Worm (Caenorhabditis elegans) whole organism, midembryonic: ENCODE data around the gene srx-84.
A peak's percentile ranks its signal among the peaks of the same experiment; 100 is the strongest.

ENCODE experiments used
- T22C8.4 ChIP-seq: fragments of 200-800 bp; sonication (Bioruptor generic); IDR thresholded peaks from 2 replicates; pipeline ENCODE4 v1.3.6; 2022; ENCODE audit warnings: missing genetic modification characterization, missing compliant biosample characterization
- cog-1 ChIP-seq: sonication (generic microtip); optimal IDR thresholded peaks from 2 replicates; lab custom pipeline; 2016; ENCODE audit warnings: missing genetic modification characterization, missing compliant biosample characterization
- flt-1 ChIP-seq: fragments of 200-800 bp; sonication (Bioruptor generic); IDR thresholded peaks from 2 replicates; pipeline ENCODE4 v1.3.6; 2022; ENCODE audit warnings: missing genetic modification characterization, missing compliant biosample characterization
- klf-2 ChIP-seq: fragments of 200-800 bp; sonication (Bioruptor generic); conservative IDR thresholded peaks from 2 replicates; pipeline ENCODE4 v1.3.6; 2022; ENCODE audit warnings: missing genetic modification reagents, missing genetic modification characterization, missing compliant biosample characterization
- med-1 ChIP-seq: sonication (generic microtip); optimal IDR thresholded peaks from 2 replicates; lab custom pipeline; 2017; ENCODE audit warnings: missing genetic modification characterization, mild to moderate bottlenecking, missing compliant biosample characterization, antibody characterized with exemption, missing genetic modification reagents; ENCODE audit not compliant: insufficient read depth
- ref-1 ChIP-seq: fragments of 200-800 bp; sonication (Bioruptor generic); conservative IDR thresholded peaks from 2 replicates; pipeline ENCODE4 v1.3.6; 2022; ENCODE audit warnings: missing genetic modification reagents, missing genetic modification characterization, missing compliant biosample characterization
- tab-1 ChIP-seq: fragments of 200-800 bp; sonication (Bioruptor generic); IDR thresholded peaks from 2 replicates; pipeline ENCODE4 v1.3.6; 2022; ENCODE audit warnings: missing genetic modification characterization, missing compliant biosample characterization
- ztf-23 ChIP-seq: fragments of 200-800 bp; sonication (Bioruptor generic); IDR thresholded peaks from 2 replicates; pipeline ENCODE4 v1.3.6; 2022; ENCODE audit warnings: missing genetic modification reagents, missing genetic modification characterization, missing compliant biosample characterization
- ztf-29 ChIP-seq: fragments of 200-800 bp; sonication (Bioruptor generic); IDR thresholded peaks from 2 replicates; pipeline ENCODE4 v1.3.6; 2022; ENCODE audit warnings: missing genetic modification reagents, missing genetic modification characterization, missing compliant biosample characterization

Gene srx-84

ce11 chrV:11610481-11610880 lies 11.6 kb downstream of the srx-84 start, which contains the start of gene sas-5:
sas-5 (plus strand) TSS chrV:11610737.
- peak; percentile 92 for TF ChIP-seq med-1 (GFP tag; lab: Kevin White, UChicago)
- TF ChIP-seq tab-1 (GFP tag; lab: Robert Waterston, UW): peak; percentile 86
- TF ChIP-seq flt-1 (GFP tag; lab: Robert Waterston, UW): peak; percentile 92
- peak; percentile 85 for TF ChIP-seq klf-2 (GFP tag; lab: Robert Waterston, UW)
- peak; percentile 60 for TF ChIP-seq ztf-29 (GFP tag; lab: Robert Waterston, UW)
- TF ChIP-seq ztf-23 (GFP tag; lab: Robert Waterston, UW): peak; percentile 91
- TF ChIP-seq T22C8.4: peak; percentile 58; the same call in 1 of the 2 replicates
- peak; percentile 53; the same call in 1 of the 2 replicates for TF ChIP-seq ref-1 (GFP tag; lab: Robert Waterston, UW)
- peak; percentile 45 for TF ChIP-seq cog-1 (tag; lab: Kevin White, UChicago)

DNA sequence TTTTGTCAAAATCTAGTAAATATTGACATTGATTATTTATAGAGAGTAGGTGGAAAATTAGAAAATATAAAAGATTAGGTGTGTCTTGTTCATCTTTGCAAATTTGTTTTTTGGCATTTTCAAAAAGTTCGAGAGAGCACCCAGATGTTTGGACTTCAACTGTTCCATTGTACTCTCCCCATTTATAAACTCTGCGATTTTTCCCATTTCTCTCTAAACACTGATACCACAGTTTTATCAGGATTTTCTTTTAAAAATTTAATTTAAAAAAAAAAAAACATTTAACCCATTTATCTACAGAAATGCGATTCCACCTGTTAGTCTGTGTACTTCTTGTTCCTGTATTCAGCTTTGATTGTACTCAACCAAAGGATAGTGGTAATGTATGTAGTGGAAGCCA lies 14.1 kb downstream of the srx-84 start, which contains the start of gene tag-290:
TSS of gene tag-290 (plus strand) at position 301 of the 400 bp plus-strand sequence.
- TF ChIP-seq ref-1 (GFP tag; lab: Robert Waterston, UW): no peak
- TF ChIP-seq flt-1 (GFP tag; lab: Robert Waterston, UW): no peak
- no peak for TF ChIP-seq cog-1 (tag; lab: Kevin White, UChicago)
- TF ChIP-seq tab-1 (GFP tag; lab: Robert Waterston, UW): no peak
- no peak for TF ChIP-seq ztf-29 (GFP tag; lab: Robert Waterston, UW)
- no peak for TF ChIP-seq klf-2 (GFP tag; lab: Robert Waterston, UW)
- TF ChIP-seq med-1 (GFP tag; lab: Kevin White, UChicago): no peak
- no peak for TF ChIP-seq T22C8.4
- TF ChIP-seq ztf-23 (GFP tag; lab: Robert Waterston, UW): no peak

- TF ChIP-seq ztf-23 (GFP tag; lab: Robert Waterston, UW): no peak
- no peak for TF ChIP-seq cog-1 (tag; lab: Kevin White, UChicago)
- no peak for TF ChIP-seq T22C8.4
- no peak for TF ChIP-seq tab-1 (GFP tag; lab: Robert Waterston, UW)
- no peak for TF ChIP-seq flt-1 (GFP tag; lab: Robert Waterston, UW)
- TF ChIP-seq klf-2 (GFP tag; lab: Robert Waterston, UW): no peak
- TF ChIP-seq med-1 (GFP tag; lab: Kevin White, UChicago): no peak
- no peak for TF ChIP-seq ztf-29 (GFP tag; lab: Robert Waterston, UW)
- TF ChIP-seq ref-1 (GFP tag; lab: Robert Waterston, UW): no peak
Measured at ce11 chrV:11614805-11615497, 16.0 kb downstream of the srx-84 start.

ce11 chrV:11615948-11616681 lies 17.2 kb downstream of the srx-84 start, which contains the start of gene nlp-24:
nlp-24 (plus strand) TSS chrV:11616376.
- TF ChIP-seq T22C8.4: no peak
- no peak for TF ChIP-seq ztf-23 (GFP tag; lab: Robert Waterston, UW)
- no peak for TF ChIP-seq ref-1 (GFP tag; lab: Robert Waterston, UW)
- TF ChIP-seq med-1 (GFP tag; lab: Kevin White, UChicago): no peak
- TF ChIP-seq tab-1 (GFP tag; lab: Robert Waterston, UW): no peak
- TF ChIP-seq cog-1 (tag; lab: Kevin White, UChicago): no peak
- no peak for TF ChIP-seq ztf-29 (GFP tag; lab: Robert Waterston, UW)
- no peak for TF ChIP-seq klf-2 (GFP tag; lab: Robert Waterston, UW)
- no peak for TF ChIP-seq flt-1 (GFP tag; lab: Robert Waterston, UW)

DNA sequence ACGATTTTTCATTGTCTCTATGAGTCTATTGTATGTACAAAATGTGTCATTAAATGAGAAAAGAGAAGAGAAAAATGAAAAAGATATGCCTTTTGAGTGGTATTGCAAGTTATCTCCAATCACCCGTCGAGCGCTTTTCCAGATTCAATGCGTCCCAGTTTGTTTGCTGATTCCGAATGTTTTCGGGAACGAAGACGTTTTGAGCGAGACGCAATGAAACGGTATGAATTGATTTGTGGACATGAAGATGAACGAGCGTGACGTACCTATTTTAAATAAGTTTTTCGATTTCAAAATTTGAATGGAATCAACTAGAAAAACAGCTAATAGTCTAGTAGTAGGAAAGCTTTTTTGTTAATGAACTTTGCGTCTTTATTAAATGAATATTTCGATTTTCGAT lies 17.9 kb downstream of the srx-84 start:
- TF ChIP-seq T22C8.4 (no peak), ref-1 (GFP tag; lab: Robert Waterston, UW) (no peak), klf-2 (GFP tag; lab: Robert Waterston, UW) (no peak), ztf-29 (GFP tag; lab: Robert Waterston, UW) (no peak), ztf-23 (GFP tag; lab: Robert Waterston, UW) (no peak), tab-1 (GFP tag; lab: Robert Waterston, UW) (no peak), cog-1 (tag; lab: Kevin White, UChicago) (no peak), flt-1 (GFP tag; lab: Robert Waterston, UW) (no peak), med-1 (GFP tag; lab: Kevin White, UChicago) (no peak)

ce11 chrV:11618173-11618572 lies 19.3 kb downstream of the srx-84 start, which contains the start of gene glb-15:
glb-15 (minus strand) TSS chrV:11618273.
- no peak for TF ChIP-seq tab-1 (GFP tag; lab: Robert Waterston, UW)
- TF ChIP-seq cog-1 (tag; lab: Kevin White, UChicago): no peak
- no peak for TF ChIP-seq klf-2 (GFP tag; lab: Robert Waterston, UW)
- no peak for TF ChIP-seq ztf-29 (GFP tag; lab: Robert Waterston, UW)
- TF ChIP-seq T22C8.4: no peak
- no peak for TF ChIP-seq ztf-23 (GFP tag; lab: Robert Waterston, UW)
- TF ChIP-seq med-1 (GFP tag; lab: Kevin White, UChicago): no peak
- no peak for TF ChIP-seq ref-1 (GFP tag; lab: Robert Waterston, UW)
- TF ChIP-seq flt-1 (GFP tag; lab: Robert Waterston, UW): no peak

ce11 chrV:11620081-11620480 lies 21.2 kb downstream of the srx-84 start:
- TF ChIP-seq tab-1 (GFP tag; lab: Robert Waterston, UW): no peak
- TF ChIP-seq T22C8.4: no peak
- TF ChIP-seq ref-1 (GFP tag; lab: Robert Waterston, UW): no peak
- no peak for TF ChIP-seq flt-1 (GFP tag; lab: Robert Waterston, UW)
- no peak for TF ChIP-seq cog-1 (tag; lab: Kevin White, UChicago)
- TF ChIP-seq med-1 (GFP tag; lab: Kevin White, UChicago): no peak
- TF ChIP-seq klf-2 (GFP tag; lab: Robert Waterston, UW): no peak

ce11 chrV:11621276-11621675 lies 22.4 kb downstream of the srx-84 start:
- TF ChIP-seq tab-1 (GFP tag; lab: Robert Waterston, UW) (no peak), med-1 (GFP tag; lab: Kevin White, UChicago) (no peak), T22C8.4 (no peak), cog-1 (tag; lab: Kevin White, UChicago) (no peak), klf-2 (GFP tag; lab: Robert Waterston, UW) (no peak), ref-1 (GFP tag; lab: Robert Waterston, UW) (no peak), ztf-23 (GFP tag; lab: Robert Waterston, UW) (no peak), flt-1 (GFP tag; lab: Robert Waterston, UW) (no peak), ztf-29 (GFP tag; lab: Robert Waterston, UW) (no peak)
